Worm (Caenorhabditis elegans) whole organism, midembryonic: Measurements from ENCODE around the gene F55B11.2.

Experiments used
- flt-1 ChIP-seq: fragments of 200-800 bp; sonication (Bioruptor generic); IDR thresholded peaks from 2 replicates; pipeline ENCODE4 v1.3.6; 2022; ENCODE audit warnings: missing genetic modification characterization, missing compliant biosample characterization
- klf-2 ChIP-seq: fragments of 200-800 bp; sonication (Bioruptor generic); conservative IDR thresholded peaks from 2 replicates; pipeline ENCODE4 v1.3.6; 2022; ENCODE audit warnings: missing genetic modification reagents, missing genetic modification characterization, missing compliant biosample characterization
- ref-1 ChIP-seq: fragments of 200-800 bp; sonication (Bioruptor generic); conservative IDR thresholded peaks from 2 replicates; pipeline ENCODE4 v1.3.6; 2022; ENCODE audit warnings: missing genetic modification reagents, missing genetic modification characterization, missing compliant biosample characterization
- ztf-29 ChIP-seq: fragments of 200-800 bp; sonication (Bioruptor generic); IDR thresholded peaks from 2 replicates; pipeline ENCODE4 v1.3.6; 2022; ENCODE audit warnings: missing genetic modification reagents, missing genetic modification characterization, missing compliant biosample characterization

- TF ChIP-seq flt-1 (GFP tag; lab: Robert Waterston, UW) = no peak
- no peak for TF ChIP-seq ztf-29 (GFP tag; lab: Robert Waterston, UW)
- no peak for TF ChIP-seq klf-2 (GFP tag; lab: Robert Waterston, UW)
- no peak for TF ChIP-seq ref-1 (GFP tag; lab: Robert Waterston, UW)
Measured at ce11 chrIV:14395531-14395930, 27.6 kb downstream of the F55B11.2 start.
